Worm (Caenorhabditis elegans): ENCODE measurements around the gene nhr-39.

DNA sequence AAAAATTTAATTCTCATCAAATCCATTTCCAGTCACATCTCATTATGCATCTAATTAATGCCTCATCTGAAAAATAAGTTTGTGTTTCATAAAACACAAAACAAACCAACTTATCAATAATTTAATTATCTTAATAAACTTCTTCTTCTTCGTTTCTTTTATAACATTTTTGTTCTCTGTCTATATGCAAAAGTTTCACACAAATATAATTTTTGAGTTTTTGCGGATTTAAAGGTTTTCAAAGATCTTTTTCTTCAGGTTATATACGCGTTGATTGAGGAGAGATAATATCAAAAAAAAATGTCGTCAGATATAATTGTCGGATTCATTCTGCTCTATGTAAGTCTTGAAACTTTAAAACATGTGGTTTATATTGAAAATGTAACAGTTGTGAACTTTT, 46.6 kb downstream of the nhr-39 start, which contains the start of gene srx-47:
- TF ChIP-seq nhr-2 (tag; optimal IDR thresholded peaks at IDR 0.05): no peak
- TF ChIP-seq ztf-11 (tag; optimal IDR thresholded peaks at IDR 0.05): no peak
- no peak for TF ChIP-seq lsy-2 (tag; optimal IDR thresholded peaks at IDR 0.05)
- no peak for TF ChIP-seq sptf-1 (tag; optimal IDR thresholded peaks at IDR 0.05)
- no peak for TF ChIP-seq nhr-28 (tag; optimal IDR thresholded peaks at IDR 0.05)
- no peak for TF ChIP-seq mep-1 (tag; optimal IDR thresholded peaks at IDR 0.05)
- no peak for TF ChIP-seq elt-3 (tag; optimal IDR thresholded peaks at IDR 0.05)
- TF ChIP-seq unc-62 (GFP tag; optimal IDR thresholded peaks at IDR 0.05): no peak
- TF ChIP-seq blmp-1 (tag; optimal IDR thresholded peaks at IDR 0.05): no peak
- TF ChIP-seq nhr-237 (tag; optimal IDR thresholded peaks at IDR 0.05): no peak
- no peak for TF ChIP-seq snpc-4 (tag; optimal IDR thresholded peaks at IDR 0.05)
- TF ChIP-seq ceh-43 (GFP tag; optimal IDR thresholded peaks at IDR 0.05): no peak
- no peak for TF ChIP-seq lin-13 (tag; optimal IDR thresholded peaks at IDR 0.05)

All from whole organism, mixed stage, embryonic.